Worm (Caenorhabditis elegans) whole organism, mixed stage, embryonic: ENCODE data around the gene syx-4.

Source experiments
- ces-1 ChIP-seq: fragments of 150-350 bp; optimal IDR thresholded peaks from 2 replicates; lab custom pipeline; 2014; ENCODE audit warnings: missing biosample characterization, missing genetic modification reagents, missing genetic modification characterization
- nhr-12 ChIP-seq: fragments of 150-350 bp; optimal IDR thresholded peaks from 2 replicates; lab custom pipeline; 2014; ENCODE audit warnings: missing biosample characterization, missing genetic modification characterization
- sptf-1 ChIP-seq: sonication (generic microtip); optimal IDR thresholded peaks from 2 replicates; lab custom pipeline; 2017; ENCODE audit warnings: mild to moderate bottlenecking, missing genetic modification characterization, moderate library complexity, missing compliant biosample characterization

DNA sequence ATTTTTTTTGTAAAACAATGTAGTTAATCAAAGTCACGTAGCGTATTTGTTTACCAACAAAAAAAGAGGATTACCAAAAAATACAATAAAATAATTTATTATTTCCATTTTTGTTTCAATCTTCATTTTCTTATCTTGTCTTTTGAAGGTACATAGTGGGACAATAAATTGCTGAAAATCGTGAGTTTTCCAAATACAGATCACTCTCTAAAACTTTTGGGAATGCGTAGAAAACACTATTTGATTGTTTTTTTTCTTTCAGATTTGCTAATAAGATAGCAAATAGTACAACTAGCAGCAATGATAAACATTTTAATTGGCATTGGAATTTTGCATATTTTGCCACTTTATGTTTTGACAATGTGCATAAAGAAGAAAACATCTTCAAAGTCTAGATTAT, 44.3 kb downstream of the syx-4 start, which contains the start of gene C28C12.1:
- TF ChIP-seq sptf-1 (no peak), ces-1 (GFP tag; lab: Kevin White, UChicago) (no peak), nhr-12 (tag; lab: Kevin White, UChicago) (no peak)
